Worm (Caenorhabditis elegans) whole organism, L1 larva: ENCODE measurements around the gene ftn-1.

ENCODE experiments used
- C04F5.9 ChIP-seq: sonication (generic microtip); optimal IDR thresholded peaks from 2 replicates; lab custom pipeline; 2016; ENCODE audit warnings: missing genetic modification characterization, missing compliant biosample characterization
- Y116A8C.19 ChIP-seq: sonication (generic microtip); optimal IDR thresholded peaks from 2 replicates; lab custom pipeline; 2016; ENCODE audit warnings: missing compliant biosample characterization, missing genetic modification characterization, borderline replicate concordance
- aha-1 ChIP-seq: fragments of 150-350 bp; optimal IDR thresholded peaks from 2 replicates; lab custom pipeline; 2014; ENCODE audit warnings: missing biosample characterization, missing genetic modification characterization
- aly-2 ChIP-seq: fragments of 150-350 bp; optimal IDR thresholded peaks from 2 replicates; lab custom pipeline; 2014; ENCODE audit warnings: missing biosample characterization, missing genetic modification characterization
- ceh-63 ChIP-seq: fragments of 200-800 bp; sonication (Bioruptor generic); optimal IDR thresholded peaks from 2 replicates; lab custom pipeline; 2018; ENCODE audit warnings: mild to moderate bottlenecking, missing genetic modification characterization, missing compliant biosample characterization
- ceh-8 ChIP-seq: fragments of 200-800 bp; sonication (Bioruptor generic); optimal IDR thresholded peaks from 2 replicates; lab custom pipeline; 2018; ENCODE audit warnings: mild to moderate bottlenecking, missing genetic modification characterization, moderate library complexity, missing compliant biosample characterization
- ceh-82 ChIP-seq, 3 experiments: fragments of 150-350 bp in 1 of 3; sonication (generic microtip) in 2 of 3; optimal IDR thresholded peaks; 2 replicates each; lab custom pipeline; 2014 to 2017; ENCODE audit warnings: missing biosample characterization in 3 of 3, missing genetic modification characterization in 3 of 3
- ceh-88 ChIP-seq: fragments of 200-800 bp; sonication (Bioruptor generic); IDR thresholded peaks from 2 replicates; pipeline ENCODE4 v1.3.6; 2022; ENCODE audit warnings: missing genetic modification characterization, missing compliant biosample characterization
- ceh-90 ChIP-seq: sonication (generic microtip); optimal IDR thresholded peaks from 2 replicates; lab custom pipeline; 2016; ENCODE audit warnings: missing genetic modification characterization, missing compliant biosample characterization
- ces-1 ChIP-seq: fragments of 150-350 bp; optimal IDR thresholded peaks from 2 replicates; lab custom pipeline; 2014; ENCODE audit warnings: missing biosample characterization, missing genetic modification reagents, missing genetic modification characterization
- dsc-1 ChIP-seq: sonication (generic microtip); optimal IDR thresholded peaks from 2 replicates; lab custom pipeline; 2016; ENCODE audit warnings: mild to moderate bottlenecking, missing genetic modification characterization, missing compliant biosample characterization
- efl-1 ChIP-seq, 4 experiments: fragments of 150-350 bp; optimal IDR thresholded peaks in 3 of 4; peaks in 1 of 4; 1 replicate in 1 of 4; 2 replicates in 3 of 4; lab custom pipeline; 2014; ENCODE audit warnings: missing biosample characterization in 2 of 4, missing genetic modification characterization in 2 of 4, missing genetic modification reagents in 2 of 4
- efl-3 ChIP-seq: fragments of 200-800 bp; sonication (Bioruptor generic); optimal IDR thresholded peaks from 2 replicates; lab custom pipeline; 2018; ENCODE audit warnings: mild to moderate bottlenecking, missing genetic modification characterization, missing compliant biosample characterization
- egl-13 ChIP-seq: sonication (generic microtip); optimal IDR thresholded peaks from 2 replicates; lab custom pipeline; 2016; ENCODE audit warnings: missing genotype, missing genetic modification reagents, missing genetic modification characterization, missing compliant biosample characterization
- ets-5 ChIP-seq: fragments of 200-800 bp; sonication (Bioruptor generic); IDR thresholded peaks from 2 replicates; pipeline ENCODE4 v1.3.6; 2022; ENCODE audit warnings: missing genetic modification characterization, missing compliant biosample characterization
- fkh-10 ChIP-seq: sonication (generic microtip); optimal IDR thresholded peaks from 2 replicates; lab custom pipeline; 2017; ENCODE audit warnings: missing biosample characterization, missing genetic modification reagents, missing genetic modification characterization
- fkh-4 ChIP-seq: sonication (generic microtip); optimal IDR thresholded peaks from 2 replicates; lab custom pipeline; 2016; ENCODE audit warnings: missing compliant biosample characterization, missing genetic modification characterization, borderline replicate concordance
- hlh-17 ChIP-seq: fragments of 200-800 bp; sonication (Bioruptor generic); optimal IDR thresholded peaks from 2 replicates; lab custom pipeline; 2018; ENCODE audit warnings: missing genetic modification characterization, mild to moderate bottlenecking, missing compliant biosample characterization, moderate library complexity, borderline replicate concordance
- hlh-4 ChIP-seq: sonication (generic microtip); optimal IDR thresholded peaks from 2 replicates; lab custom pipeline; 2016; ENCODE audit warnings: mild to moderate bottlenecking, missing genetic modification characterization, missing compliant biosample characterization
- hpl-2 ChIP-seq: fragments of 150-350 bp; optimal IDR thresholded peaks from 2 replicates; lab custom pipeline; 2014; ENCODE audit warnings: missing biosample characterization, missing genetic modification reagents, missing genetic modification characterization
- isw-1 ChIP-seq: fragments of 200-800 bp; sonication (Bioruptor generic); IDR thresholded peaks from 2 replicates; pipeline ENCODE4 v1.3.6; 2022; ENCODE audit warnings: missing genetic modification characterization, missing compliant biosample characterization
- jun-1 ChIP-seq: fragments of 150-350 bp; optimal IDR thresholded peaks from 2 replicates; lab custom pipeline; 2014; ENCODE audit warnings: missing biosample characterization, missing genetic modification reagents, missing genetic modification characterization
- lin-13 ChIP-seq: fragments of 150-350 bp; optimal IDR thresholded peaks from 2 replicates; lab custom pipeline; 2014; ENCODE audit warnings: missing biosample characterization, missing genetic modification reagents, missing genetic modification characterization
- mdl-1 ChIP-seq, 2 experiments: fragments of 150-350 bp; optimal IDR thresholded peaks; 2 replicates each; lab custom pipeline; 2014 to 2017; ENCODE audit warnings: missing biosample characterization in 2 of 2, missing genetic modification characterization in 2 of 2, inconsistent platforms in 1 of 2
- mep-1 ChIP-seq: fragments of 150-350 bp; optimal IDR thresholded peaks from 2 replicates; lab custom pipeline; 2014; ENCODE audit warnings: missing biosample characterization, missing genetic modification characterization
- nhr-12 ChIP-seq: sonication (generic microtip); optimal IDR thresholded peaks from 2 replicates; lab custom pipeline; 2017; ENCODE audit warnings: missing biosample characterization, missing genetic modification characterization
- nhr-19 ChIP-seq: fragments of 200-800 bp; sonication (Bioruptor generic); conservative IDR thresholded peaks from 2 replicates; pipeline ENCODE4 v1.3.6; 2022; ENCODE audit warnings: missing genetic modification characterization, missing compliant biosample characterization
- pqm-1 ChIP-seq: sonication (generic microtip); optimal IDR thresholded peaks from 3 replicates; lab custom pipeline; 2017; ENCODE audit warnings: missing biosample characterization, missing genetic modification characterization
- sup-37 ChIP-seq: fragments of 200-800 bp; sonication (Bioruptor generic); optimal IDR thresholded peaks from 2 replicates; lab custom pipeline; 2018; ENCODE audit warnings: mild to moderate bottlenecking, missing genetic modification characterization, missing compliant biosample characterization
- tlp-1 ChIP-seq: fragments of 150-350 bp; optimal IDR thresholded peaks from 2 replicates; lab custom pipeline; 2014; ENCODE audit warnings: missing biosample characterization, missing genetic modification characterization
- zag-1 ChIP-seq: fragments of 150-350 bp; optimal IDR thresholded peaks from 2 replicates; lab custom pipeline; 2014; ENCODE audit warnings: missing biosample characterization, missing genetic modification characterization
- zip-4 ChIP-seq: fragments of 200-800 bp; sonication (Bioruptor generic); optimal IDR thresholded peaks from 2 replicates; lab custom pipeline; 2018; ENCODE audit warnings: mild to moderate bottlenecking, missing genetic modification characterization, moderate library complexity, missing compliant biosample characterization
- ztf-11 ChIP-seq, 2 experiments: sonication (generic microtip); optimal IDR thresholded peaks; 2 replicates each; lab custom pipeline; 2016 to 2017; ENCODE audit warnings: missing genetic modification characterization in 2 of 2, missing biosample characterization in 1 of 2, missing compliant biosample characterization in 1 of 2

ftn-1 gene

DNA sequence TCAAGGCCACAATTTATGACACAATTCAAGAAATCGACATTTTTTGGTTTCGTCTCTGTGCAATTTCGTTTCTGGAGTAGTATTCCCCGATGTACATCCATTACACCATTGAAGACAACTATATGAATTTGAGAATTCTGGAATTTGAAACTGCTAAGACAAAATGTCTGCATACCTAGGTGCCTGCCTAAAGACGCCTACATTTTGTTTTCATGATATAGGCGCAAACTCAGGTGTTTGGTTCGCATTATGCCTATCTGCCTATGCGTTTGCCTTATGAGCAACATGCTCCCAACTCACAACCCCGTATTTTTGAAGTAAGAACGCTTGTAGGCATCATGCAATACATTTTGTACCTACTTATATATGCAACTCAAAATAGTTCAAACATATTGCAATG is 23.6 kb upstream of the ftn-1 start, which contains the start of gene F19F10.14:
TSS of gene F19F10.14 (minus strand) at position 101 of the 400 bp plus-strand sequence.
- TF ChIP-seq isw-1 (GFP tag; lab: Robert Waterston, UW) (no peak), Y116A8C.19 (no peak), ceh-8 (GFP tag; lab: Kevin White, UChicago) (no peak), ceh-82 (tag; optimal IDR thresholded peaks at IDR 0.05; lab: Kevin White, UChicago) (no peak), ceh-90 (tag; lab: Kevin White, UChicago) (no peak), mep-1 (tag; lab: Kevin White, UChicago) (no peak), tlp-1 (tag; lab: Kevin White, UChicago) (no peak), sup-37 (GFP tag; lab: Kevin White, UChicago) (no peak), ets-5 (GFP tag; lab: Robert Waterston, UW) (no peak), efl-3 (GFP tag; lab: Kevin White, UChicago) (no peak), ceh-88 (GFP tag; lab: Robert Waterston, UW) (no peak), ceh-63 (no peak), zag-1 (no peak), zip-4 (GFP tag; lab: Kevin White, UChicago) (no peak), hlh-4 (tag; lab: Kevin White, UChicago) (no peak), hlh-17 (no peak), lin-13 (GFP tag; lab: Kevin White, UChicago) (no peak), nhr-12 (no peak), jun-1 (tag; lab: Kevin White, UChicago) (no peak)

ce11 chrV:7570290-7570689 is 22.9 kb upstream of the ftn-1 start, which contains the start of gene clec-212:
Gene clec-212 (minus strand): TSS chrV:7570390.
- no peak for TF ChIP-seq ets-5 (GFP tag; lab: Robert Waterston, UW)
- TF ChIP-seq C04F5.9 (tag; lab: Kevin White, UChicago) = no peak
- TF ChIP-seq egl-13 (tag; lab: Kevin White, UChicago) = no peak
- TF ChIP-seq hpl-2 = no peak
- TF ChIP-seq aly-2 (tag; lab: Kevin White, UChicago) = no peak
- no peak for TF ChIP-seq jun-1 (tag; lab: Kevin White, UChicago)
- TF ChIP-seq fkh-4 = no peak
- TF ChIP-seq fkh-10 (GFP tag; lab: Kevin White, UChicago) = no peak
- no peak for TF ChIP-seq mdl-1 (tag; optimal IDR thresholded peaks at IDR 0.05; lab: Kevin White, UChicago)
- TF ChIP-seq pqm-1 (tag; lab: Kevin White, UChicago) = no peak
- TF ChIP-seq ztf-11 (tag; optimal IDR thresholded peaks at IDR 0.05; lab: Kevin White, UChicago) = no peak
- no peak for TF ChIP-seq nhr-19
- TF ChIP-seq hlh-4 (tag; lab: Kevin White, UChicago) = no peak
- TF ChIP-seq, all 84 proteins: peak for 0

- TF ChIP-seq ces-1 (GFP tag; lab: Kevin White, UChicago) (no peak), nhr-19 (no peak)
- TF ChIP-seq, all 84 proteins: peak for 0
These were observed 15.6 kb upstream of the ftn-1 start, which contains the start of gene F19F10.1 for ce11 chrV:7562947-7563346. Gene F19F10.1 (plus strand): TSS chrV:7563247.

ce11 chrV:7558693-7559092 is 11.3 kb upstream of the ftn-1 start, which contains the start of gene ets-7:
Gene ets-7 (minus strand): TSS chrV:7558793.
- TF ChIP-seq aha-1 (tag; lab: Kevin White, UChicago) (no peak), efl-1 (optimal IDR thresholded peaks at IDR 0.05; lab: Kevin White, UChicago) (no peak), efl-1 (GFP tag; optimal IDR thresholded peaks at IDR 0.05 in 1 of 2; lab: Kevin White, UChicago) (peak in 1 of 2 experiments; percentile 33)

- TF ChIP-seq dsc-1 (tag; lab: Kevin White, UChicago) (peak; percentile 78), fkh-4 (peak; percentile 55), efl-1 (optimal IDR thresholded peaks at IDR 0.05; lab: Kevin White, UChicago) (no peak), efl-1 (GFP tag; optimal IDR thresholded peaks at IDR 0.05 in 1 of 2; lab: Kevin White, UChicago) (peak in 1 of 2 experiments; percentile 24), ceh-88 (GFP tag; lab: Robert Waterston, UW) (no peak)
These were observed 8.5 kb upstream of the ftn-1 start for ce11 chrV:7555875-7556274.
